Worm (Caenorhabditis elegans) whole organism, L2 larva: ENCODE measurements around the gene srx-128.

Source experiments
- ZK546.5 ChIP-seq: sonication (generic microtip); optimal IDR thresholded peaks from 2 replicates; lab custom pipeline; 2017; ENCODE audit warnings: missing biosample characterization, missing genetic modification characterization
- lin-11 ChIP-seq: fragments of 150-350 bp; sonication (generic microtip); optimal IDR thresholded peaks from 2 replicates; lab custom pipeline; 2014; ENCODE audit warnings: missing biosample characterization, missing genetic modification characterization, inconsistent platforms, mixed read lengths
- lin-39 ChIP-seq: fragments of 150-350 bp; optimal IDR thresholded peaks from 2 replicates; lab custom pipeline; 2014; ENCODE audit warnings: missing biosample characterization, missing genetic modification reagents, missing genetic modification characterization
- mdl-1 ChIP-seq, 2 experiments: fragments of 150-350 bp in 1 of 2; sonication (generic microtip) in 1 of 2; optimal IDR thresholded peaks; 2 replicates each; lab custom pipeline; 2017; ENCODE audit warnings: missing biosample characterization in 2 of 2, missing genetic modification characterization in 2 of 2
- nhr-25 ChIP-seq: fragments of 150-350 bp; sonication (generic microtip); optimal IDR thresholded peaks from 3 replicates; lab custom pipeline; 2014; ENCODE audit warnings: missing biosample characterization, missing genetic modification characterization
- snpc-4 ChIP-seq: fragments of 150-350 bp; optimal IDR thresholded peaks from 2 replicates; lab custom pipeline; 2014; ENCODE audit warnings: missing biosample characterization, missing genetic modification characterization
- ztf-11 ChIP-seq: sonication (generic microtip); optimal IDR thresholded peaks from 2 replicates; lab custom pipeline; 2017; ENCODE audit warnings: missing biosample characterization, missing genetic modification characterization
- ztf-4 ChIP-seq: fragments of 150-350 bp; optimal IDR thresholded peaks from 2 replicates; lab custom pipeline; 2014; ENCODE audit warnings: missing biosample characterization, missing genetic modification characterization

ce11 chrV:13880163-13880562, 42.9 kb downstream of the srx-128 start:
- TF ChIP-seq mdl-1 (tag; optimal IDR thresholded peaks at IDR 0.05; lab: Kevin White, UChicago): no peak
- no peak for TF ChIP-seq lin-11
- no peak for TF ChIP-seq snpc-4 (tag; lab: Kevin White, UChicago)
- no peak for TF ChIP-seq nhr-25 (tag; lab: Kevin White, UChicago)
- no peak for TF ChIP-seq lin-39
- TF ChIP-seq ztf-4: no peak
- TF ChIP-seq ZK546.5 (tag; lab: Kevin White, UChicago): no peak
- TF ChIP-seq ztf-11 (tag; lab: Kevin White, UChicago): no peak
